Worm (Caenorhabditis elegans): ENCODE data around the gene F09G2.1.

F09G2.1 gene

ce11 chrV:7198403-7198802 is 1.6 kb upstream of the F09G2.1 start (continued):
- TF ChIP-seq ccch-3 (GFP tag; optimal IDR thresholded peaks at IDR 0.05) (no peak), attf-3 (GFP tag; conservative IDR thresholded peaks at IDR 0.05) (no peak), tbx-9 (tag; optimal IDR thresholded peaks at IDR 0.05; ENCODE audit: borderline replicate concordance) (peak; percentile 78), akir-1 (GFP tag; optimal IDR thresholded peaks at IDR 0.05) (no peak), hmg-1.2 (GFP tag; IDR thresholded peaks at IDR 0.05) (0 out of 2 replicates have a peak, but pooled peaks have one; percentile 31), F55B11.4 (tag; optimal IDR thresholded peaks at IDR 0.05; ENCODE audit: borderline replicate concordance, insufficient read depth) (no peak), madf-3 (GFP tag; IDR thresholded peaks at IDR 0.05) (peak; percentile 93), hlh-26 (GFP tag; conservative IDR thresholded peaks at IDR 0.05) (no peak), C06A6.2 (GFP tag; conservative IDR thresholded peaks at IDR 0.05) (no peak), nfya-2 (GFP tag; IDR thresholded peaks at IDR 0.05) (no peak), B0261.1 (tag; optimal IDR thresholded peaks at IDR 0.05) (no peak), ztf-26 (tag; optimal IDR thresholded peaks at IDR 0.05) (no peak), nhr-80 (tag; optimal IDR thresholded peaks at IDR 0.05) (peak; percentile 95), somi-1 (GFP tag; optimal IDR thresholded peaks at IDR 0.05) (peak; percentile 30), lin-35 (GFP tag; optimal IDR thresholded peaks at IDR 0.05) (no peak), pha-4 (tag; optimal IDR thresholded peaks at IDR 0.05) (peak; percentile 43), cebp-1 (GFP tag; IDR thresholded peaks at IDR 0.05) (peak; percentile 32; the same call in 1 of the 2 replicates), cebp-1 (tag; optimal IDR thresholded peaks at IDR 0.05) (peak; percentile 65), sdz-38 (tag; optimal IDR thresholded peaks at IDR 0.05) (no peak), pbrm-1 (GFP tag; IDR thresholded peaks at IDR 0.05) (peak; percentile 39; the same call in 1 of the 2 replicates), F10E7.11 (tag; optimal IDR thresholded peaks at IDR 0.05) (no peak), attf-5 (GFP tag; optimal IDR thresholded peaks at IDR 0.05) (peak; percentile 41), egl-18 (GFP tag; IDR thresholded peaks at IDR 0.05) (no peak), mes-4 (tag; optimal IDR thresholded peaks at IDR 0.05) (no peak), lir-1 (GFP tag; conservative IDR thresholded peaks at IDR 0.05) (no peak), nfyb-1 (GFP tag; IDR thresholded peaks at IDR 0.05) (peak; percentile 73; the same call in 1 of the 2 replicates), lin-26 (GFP tag; IDR thresholded peaks at IDR 0.05) (peak; percentile 50; the same call in 1 of the 2 replicates), mel-28 (tag; optimal IDR thresholded peaks at IDR 0.05; ENCODE audit: borderline replicate concordance) (no peak), madf-6 (GFP tag; IDR thresholded peaks at IDR 0.05) (peak; percentile 67; the same call in 1 of the 2 replicates), ZK185.1 (tag; optimal IDR thresholded peaks at IDR 0.05; ENCODE audit: poor library complexity, severe bottlenecking) (peak; percentile 8), sptf-2 (GFP tag; optimal IDR thresholded peaks at IDR 0.05) (no peak), madf-10 (tag; optimal IDR thresholded peaks at IDR 0.05) (no peak), tlf-1 (GFP tag; optimal IDR thresholded peaks at IDR 0.05) (peak; percentile 71), Y95B8A.8 (GFP tag; IDR thresholded peaks at IDR 0.05) (0 out of 2 replicates have a peak, but pooled peaks have one; percentile 42), F23B12.7 (tag; optimal IDR thresholded peaks at IDR 0.05; ENCODE audit: insufficient read depth) (no peak), dpff-1 (tag; optimal IDR thresholded peaks at IDR 0.05) (peak; percentile 1), F39B2.1 (GFP tag; IDR thresholded peaks at IDR 0.05) (no peak), K11D2.4 (GFP tag; IDR thresholded peaks at IDR 0.05) (no peak), nhr-27 (tag; optimal IDR thresholded peaks at IDR 0.05) (no peak), bed-1 (GFP tag; IDR thresholded peaks at IDR 0.05) (no peak), madf-8 (GFP tag; conservative IDR thresholded peaks at IDR 0.05) (peak; percentile 20; the same call in 1 of the 2 replicates), zfh-2 (GFP tag; conservative IDR thresholded peaks at IDR 0.05) (no peak), D2030.7 (GFP tag; IDR thresholded peaks at IDR 0.05) (no peak), ceh-27 (GFP tag; optimal IDR thresholded peaks at IDR 0.05) (no peak), rcor-1 (GFP tag; IDR thresholded peaks at IDR 0.05) (no peak), ztf-22 (GFP tag; optimal IDR thresholded peaks at IDR 0.05) (peak; percentile 4), ceh-79 (tag; optimal IDR thresholded peaks at IDR 0.05) (no peak), K12H6.12 (tag; optimal IDR thresholded peaks at IDR 0.05) (no peak), mcd-1 (GFP tag; IDR thresholded peaks at IDR 0.05) (no peak)
